Worm (Caenorhabditis elegans) whole organism, L4 larva: ENCODE results near the gene K10B3.5.
A peak's percentile ranks its signal among the peaks of the same experiment; 100 is the strongest.

Experiments used
- F26F4.8 ChIP-seq: fragments of 200-800 bp; sonication (Bioruptor generic); conservative IDR thresholded peaks from 2 replicates; pipeline ENCODE4 v1.3.6; 2022; ENCODE audit warnings: missing genetic modification characterization, missing compliant biosample characterization
- F37D6.2 ChIP-seq: sonication (generic microtip); optimal IDR thresholded peaks from 2 replicates; lab custom pipeline; 2016; ENCODE audit warnings: mild to moderate bottlenecking, missing genetic modification characterization, missing compliant biosample characterization
- R02D3.7 ChIP-seq: fragments of 150-350 bp; sonication (generic microtip); optimal IDR thresholded peaks from 3 replicates; lab custom pipeline; 2014; ENCODE audit warnings: missing biosample characterization, missing genetic modification characterization
- T26A8.4 ChIP-seq: fragments of 200-800 bp; sonication (Bioruptor generic); IDR thresholded peaks from 2 replicates; pipeline ENCODE4 v1.3.6; 2022; ENCODE audit warnings: missing genetic modification characterization, missing compliant biosample characterization
- Y48G9A.11 ChIP-seq: fragments of 200-800 bp; sonication (Bioruptor generic); IDR thresholded peaks from 2 replicates; pipeline ENCODE4 v1.3.6; 2022; ENCODE audit warnings: missing genetic modification reagents, missing genetic modification characterization, missing compliant biosample characterization
- Y75B8A.6 ChIP-seq: fragments of 200-800 bp; sonication (Bioruptor generic); IDR thresholded peaks from 2 replicates; pipeline ENCODE4 v1.3.6; 2022; ENCODE audit warnings: missing genetic modification reagents, missing genetic modification characterization, missing compliant biosample characterization
- ZK337.2 ChIP-seq: fragments of 200-800 bp; sonication (Bioruptor generic); IDR thresholded peaks from 2 replicates; pipeline ENCODE4 v1.3.6; 2022; ENCODE audit warnings: missing genetic modification reagents, missing genetic modification characterization, missing compliant biosample characterization
- aha-1 ChIP-seq: fragments of 150-350 bp; peaks from one replicate; lab custom pipeline; 2014; ENCODE audit warnings: missing biosample characterization, missing genetic modification characterization
- ama-1 ChIP-seq: fragments of 150-350 bp; optimal IDR thresholded peaks from 2 replicates; lab custom pipeline; 2014; ENCODE audit warnings: inconsistent platforms, mixed read lengths
- attf-4 ChIP-seq: sonication (generic microtip); optimal IDR thresholded peaks from 3 replicates; lab custom pipeline; 2017; ENCODE audit warnings: missing biosample characterization, missing genetic modification characterization
- ceh-20 ChIP-seq: fragments of 200-800 bp; sonication (Bioruptor generic); IDR thresholded peaks from 2 replicates; pipeline ENCODE4 v1.3.6; 2022; ENCODE audit warnings: missing genetic modification reagents, missing genetic modification characterization, missing compliant biosample characterization
- ceh-28 ChIP-seq: fragments of 150-350 bp; optimal IDR thresholded peaks from 2 replicates; lab custom pipeline; 2014; ENCODE audit warnings: missing biosample characterization, missing genetic modification reagents, missing genetic modification characterization
- ceh-32 ChIP-seq: sonication (generic microtip); optimal IDR thresholded peaks from 2 replicates; lab custom pipeline; 2016; ENCODE audit warnings: mild to moderate bottlenecking, missing genetic modification characterization, missing compliant biosample characterization; ENCODE audit not compliant: poor library complexity
- ceh-44 ChIP-seq: fragments of 200-800 bp; sonication (Bioruptor generic); IDR thresholded peaks from 2 replicates; pipeline ENCODE4 v1.3.6; 2022; ENCODE audit warnings: missing genetic modification reagents, missing genetic modification characterization, missing compliant biosample characterization
- daf-12 ChIP-seq: fragments of 150-350 bp; optimal IDR thresholded peaks from 2 replicates; lab custom pipeline; 2014; ENCODE audit warnings: missing biosample characterization, missing genetic modification reagents, missing genetic modification characterization
- daf-16 ChIP-seq, 3 experiments: sonication (generic microtip); optimal IDR thresholded peaks; 2 replicates each; lab custom pipeline; 2016 to 2017; ENCODE audit warnings: missing genetic modification characterization in 3 of 3, missing genetic modification reagents in 3 of 3, mild to moderate bottlenecking in 2 of 3, missing compliant biosample characterization in 2 of 3, missing biosample characterization in 1 of 3, moderate library complexity in 1 of 3
- daf-19 ChIP-seq: fragments of 200-800 bp; sonication (Bioruptor generic); conservative IDR thresholded peaks from 2 replicates; pipeline ENCODE4 v1.3.6; 2022; ENCODE audit warnings: missing genetic modification characterization, missing compliant biosample characterization
- dmd-8 ChIP-seq: fragments of 200-800 bp; sonication (Bioruptor generic); IDR thresholded peaks from 2 replicates; pipeline ENCODE4 v1.3.6; 2022; ENCODE audit warnings: missing genetic modification characterization, missing compliant biosample characterization
- egl-43 ChIP-seq: fragments of 200-800 bp; sonication (Bioruptor generic); IDR thresholded peaks from 2 replicates; pipeline ENCODE4 v1.3.6; 2022; ENCODE audit warnings: missing genetic modification reagents, missing genetic modification characterization, missing compliant biosample characterization
- hlh-11 ChIP-seq: fragments of 200-800 bp; sonication (Bioruptor generic); optimal IDR thresholded peaks from 2 replicates; lab custom pipeline; 2018; ENCODE audit warnings: mild to moderate bottlenecking, missing genetic modification characterization, missing compliant biosample characterization
- hmg-1.1 ChIP-seq: fragments of 200-800 bp; sonication (Bioruptor generic); IDR thresholded peaks from 2 replicates; pipeline ENCODE4 v1.3.6; 2022; ENCODE audit warnings: missing genetic modification reagents, missing genetic modification characterization, missing compliant biosample characterization
- jun-1 ChIP-seq: fragments of 150-350 bp; optimal IDR thresholded peaks from 2 replicates; lab custom pipeline; 2014; ENCODE audit warnings: missing biosample characterization, missing genetic modification reagents, missing genetic modification characterization
- lin-29 ChIP-seq: fragments of 200-800 bp; sonication (Bioruptor generic); IDR thresholded peaks from 2 replicates; pipeline ENCODE4 v1.3.6; 2022; ENCODE audit warnings: missing genetic modification reagents, missing genetic modification characterization, missing compliant biosample characterization
- lin-38 ChIP-seq: fragments of 200-800 bp; sonication (Bioruptor generic); IDR thresholded peaks from 2 replicates; pipeline ENCODE4 v1.3.6; 2022; ENCODE audit warnings: missing genetic modification reagents, missing genetic modification characterization, missing compliant biosample characterization
- lin-39 ChIP-seq: fragments of 150-350 bp; optimal IDR thresholded peaks from 2 replicates; lab custom pipeline; 2014; ENCODE audit warnings: missing biosample characterization, missing genetic modification reagents, missing genetic modification characterization
- lir-3 ChIP-seq: sonication (generic microtip); optimal IDR thresholded peaks from 2 replicates; lab custom pipeline; 2016; ENCODE audit warnings: mild to moderate bottlenecking, missing genetic modification characterization, missing compliant biosample characterization
- lsy-2 ChIP-seq, 2 experiments: fragments of 150-350 bp in 1 of 2; sonication (generic microtip) in 1 of 2; optimal IDR thresholded peaks; 2 replicates each; lab custom pipeline; 2014 to 2017; ENCODE audit warnings: missing biosample characterization in 2 of 2, missing genetic modification characterization in 2 of 2
- mdt-29 ChIP-seq: fragments of 200-800 bp; sonication (Bioruptor generic); IDR thresholded peaks from 2 replicates; pipeline ENCODE4 v1.3.6; 2022; ENCODE audit warnings: missing genetic modification reagents, missing genetic modification characterization, missing compliant biosample characterization
- mes-2 ChIP-seq: sonication (generic microtip); optimal IDR thresholded peaks from 2 replicates; lab custom pipeline; 2016; ENCODE audit warnings: missing genotype, mild to moderate bottlenecking, missing genetic modification characterization, missing compliant biosample characterization; ENCODE audit not compliant: poor library complexity, severe bottlenecking
- mxl-2 ChIP-seq: fragments of 200-800 bp; sonication (Bioruptor generic); conservative IDR thresholded peaks from 2 replicates; pipeline ENCODE4 v1.3.6; 2022; ENCODE audit warnings: missing genetic modification reagents, missing genetic modification characterization, missing compliant biosample characterization
- mxl-3 ChIP-seq: fragments of 200-800 bp; sonication (Bioruptor generic); optimal IDR thresholded peaks from 2 replicates; lab custom pipeline; 2018; ENCODE audit warnings: mild to moderate bottlenecking, missing genetic modification characterization, missing compliant biosample characterization
- nhr-28 ChIP-seq: fragments of 150-350 bp; optimal IDR thresholded peaks from 2 replicates; lab custom pipeline; 2014; ENCODE audit warnings: missing biosample characterization, missing genetic modification characterization
- nhr-41 ChIP-seq: fragments of 200-800 bp; sonication (Bioruptor generic); IDR thresholded peaks from 2 replicates; pipeline ENCODE4 v1.3.6; 2022; ENCODE audit warnings: missing genetic modification reagents, missing genetic modification characterization, missing compliant biosample characterization
- nhr-42 ChIP-seq: fragments of 200-800 bp; sonication (Bioruptor generic); IDR thresholded peaks from 2 replicates; pipeline ENCODE4 v1.3.6; 2022; ENCODE audit warnings: missing genetic modification characterization, missing compliant biosample characterization
- nhr-48 ChIP-seq: sonication (generic microtip); optimal IDR thresholded peaks from 2 replicates; lab custom pipeline; 2016; ENCODE audit warnings: mild to moderate bottlenecking, missing genetic modification characterization, missing compliant biosample characterization
- nhr-6 ChIP-seq: fragments of 150-350 bp; optimal IDR thresholded peaks from 2 replicates; lab custom pipeline; 2014; ENCODE audit warnings: missing biosample characterization, missing genetic modification characterization
- nhr-76 ChIP-seq: fragments of 150-350 bp; optimal IDR thresholded peaks from 2 replicates; lab custom pipeline; 2014; ENCODE audit warnings: missing biosample characterization, missing genetic modification characterization
- rbr-2 ChIP-seq: sonication (generic microtip); optimal IDR thresholded peaks from 2 replicates; lab custom pipeline; 2016; ENCODE audit warnings: missing genotype, missing genetic modification characterization, missing compliant biosample characterization
- saeg-2 ChIP-seq: fragments of 200-800 bp; sonication (Bioruptor generic); IDR thresholded peaks from 2 replicates; pipeline ENCODE4 v1.3.6; 2022; ENCODE audit warnings: missing genetic modification reagents, missing genetic modification characterization, missing compliant biosample characterization
- sdz-12 ChIP-seq: fragments of 200-800 bp; sonication (Bioruptor generic); optimal IDR thresholded peaks from 2 replicates; lab custom pipeline; 2018; ENCODE audit warnings: mild to moderate bottlenecking, missing genetic modification characterization, missing compliant biosample characterization
- set-16 ChIP-seq: fragments of 200-800 bp; sonication (Bioruptor generic); IDR thresholded peaks from 2 replicates; pipeline ENCODE4 v1.3.6; 2022; ENCODE audit warnings: missing genetic modification reagents, missing genetic modification characterization, missing compliant biosample characterization
- skn-1 ChIP-seq: fragments of 150-350 bp; optimal IDR thresholded peaks from 2 replicates; lab custom pipeline; 2014; ENCODE audit warnings: missing biosample characterization, missing genetic modification characterization
- tra-1 ChIP-seq: fragments of 200-800 bp; sonication (Bioruptor generic); IDR thresholded peaks from 2 replicates; pipeline ENCODE4 v1.3.6; 2022; ENCODE audit warnings: missing genetic modification reagents, missing genetic modification characterization, missing compliant biosample characterization

K10B3.5 gene

DNA sequence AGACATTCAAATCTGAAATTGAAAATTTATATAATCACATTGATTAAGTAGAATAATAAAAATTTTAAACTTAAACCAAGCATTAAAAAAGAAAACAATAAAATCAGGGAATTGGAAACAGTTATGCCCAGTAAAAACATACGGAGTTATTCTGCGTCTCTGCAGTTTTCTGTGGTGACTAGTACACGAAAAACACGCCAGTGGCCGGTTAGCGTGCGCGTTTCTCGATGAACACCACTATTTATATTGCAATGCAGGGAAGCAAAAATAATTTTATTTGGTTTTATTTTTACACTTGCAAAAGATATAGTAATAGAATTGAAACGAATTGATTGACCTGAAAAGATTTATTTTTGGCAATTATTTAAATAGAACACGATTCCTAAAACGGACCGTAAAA, 6.4 kb downstream of the K10B3.5 start, which contains the start of gene sec-3 (continued):
- TF ChIP-seq mxl-3 (GFP tag; lab: Kevin White, UChicago) (peak; percentile 62), dmd-8 (GFP tag; lab: Robert Waterston, UW) (no peak), nhr-48 (peak; percentile 79), ZK337.2 (GFP tag; lab: Robert Waterston, UW) (no peak), mes-2 (tag; lab: Kevin White, UChicago) (peak; percentile 93), F37D6.2 (tag; lab: Kevin White, UChicago) (peak; percentile 68), ceh-20 (GFP tag; lab: Robert Waterston, UW) (0 out of 2 replicates have a peak, but pooled peaks have one; percentile 54), hmg-1.1 (GFP tag; lab: Robert Waterston, UW) (peak; percentile 87), nhr-6 (peak; percentile 73)

DNA sequence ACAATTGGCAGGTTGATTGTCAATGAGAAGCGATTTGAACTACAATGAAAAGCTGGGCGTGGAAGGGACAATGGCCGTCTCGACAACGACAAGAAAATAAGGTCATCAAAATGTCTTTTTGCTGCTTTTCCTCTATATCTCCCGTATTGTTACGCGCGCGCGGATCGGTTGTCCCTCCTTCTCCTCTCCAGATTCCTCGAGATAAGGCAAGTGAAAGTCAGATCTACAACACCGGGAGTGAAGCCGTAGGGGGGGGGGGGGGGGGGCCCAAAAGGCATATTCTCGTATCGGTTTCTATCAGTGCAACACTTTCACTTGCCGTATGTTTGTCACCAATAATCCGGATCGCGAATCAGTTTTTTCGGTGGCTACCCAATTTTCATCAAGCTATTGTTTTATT, 12.0 kb downstream of the K10B3.5 start, which contains the start of gene wrt-2:
Gene wrt-2 (minus strand): TSS at position 46 of the 400 bp plus-strand sequence.
- TF ChIP-seq R02D3.7 (tag; lab: Kevin White, UChicago) (no peak), hlh-11 (peak; percentile 9), aha-1 (tag; lab: Kevin White, UChicago) (peak; percentile 38), hmg-1.1 (GFP tag; lab: Robert Waterston, UW) (no peak), ceh-28 (tag; lab: Kevin White, UChicago) (no peak), set-16 (peak; percentile 49; the same call in 1 of the 2 replicates), mxl-3 (GFP tag; lab: Kevin White, UChicago) (peak; percentile 24), ceh-32 (tag; lab: Kevin White, UChicago) (no peak), ceh-44 (GFP tag; lab: Robert Waterston, UW) (no peak), tra-1 (GFP tag; lab: Robert Waterston, UW) (no peak)

DNA sequence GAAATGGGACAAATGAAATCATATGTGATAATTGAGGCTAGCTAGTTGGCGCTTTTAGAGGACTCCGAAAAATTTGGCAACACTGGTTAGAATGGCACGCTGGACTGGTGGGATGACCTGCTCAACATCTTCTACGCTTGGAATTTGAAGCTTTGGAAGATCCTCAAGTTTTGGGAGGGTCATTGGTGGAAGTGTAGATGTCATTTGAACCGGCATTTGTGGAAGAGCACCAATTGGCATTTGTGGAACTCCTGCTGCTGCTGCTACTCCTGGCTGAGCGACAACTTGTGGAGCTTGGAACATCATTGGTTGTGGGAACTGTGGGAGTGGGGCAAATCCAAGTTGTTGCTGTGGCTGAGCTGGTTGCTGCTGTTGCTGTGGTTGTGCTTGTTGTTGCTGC, 13.8 kb downstream of the K10B3.5 start:
- TF ChIP-seq rbr-2 (tag; lab: Kevin White, UChicago): no peak
- TF ChIP-seq hmg-1.1 (GFP tag; lab: Robert Waterston, UW): peak; percentile 42; the same call in 1 of the 2 replicates
- TF ChIP-seq F26F4.8 (GFP tag; lab: Robert Waterston, UW): no peak
- TF ChIP-seq T26A8.4 (GFP tag; lab: Robert Waterston, UW): 0 out of 2 replicates have a peak, but pooled peaks have one; percentile 21
- TF ChIP-seq nhr-76 (tag; lab: Kevin White, UChicago): no peak
- TF ChIP-seq ceh-44 (GFP tag; lab: Robert Waterston, UW): no peak
- TF ChIP-seq lin-29 (GFP tag; lab: Robert Waterston, UW): no peak
- TF ChIP-seq lsy-2 (tag; optimal IDR thresholded peaks at IDR 0.05; lab: Kevin White, UChicago): peak in 1 of 2 experiments; percentile 15
- no peak for TF ChIP-seq F37D6.2 (tag; lab: Kevin White, UChicago)
- TF ChIP-seq lin-38 (GFP tag; lab: Robert Waterston, UW): no peak
- TF ChIP-seq mxl-3 (GFP tag; lab: Kevin White, UChicago): no peak
- TF ChIP-seq Y48G9A.11 (GFP tag; lab: Robert Waterston, UW): no peak
- peak; percentile 0 for TF ChIP-seq hlh-11
- no peak for TF ChIP-seq nhr-41 (GFP tag; lab: Robert Waterston, UW)
- no peak for TF ChIP-seq lir-3
- TF ChIP-seq mxl-2 (GFP tag; lab: Robert Waterston, UW): no peak
- peak; percentile 6; the same call in 1 of the 2 replicates for TF ChIP-seq egl-43 (GFP tag; lab: Robert Waterston, UW)
- TF ChIP-seq jun-1 (tag; lab: Kevin White, UChicago): no peak
- TF ChIP-seq saeg-2 (GFP tag; lab: Robert Waterston, UW): no peak
- no peak for TF ChIP-seq nhr-28
- no peak for TF ChIP-seq daf-12 (tag; lab: Kevin White, UChicago)
- TF ChIP-seq lin-39 (tag; lab: Kevin White, UChicago): no peak
- TF ChIP-seq nhr-42 (GFP tag; lab: Robert Waterston, UW): 0 out of 2 replicates have a peak, but pooled peaks have one; percentile 4
- no peak for TF ChIP-seq mdt-29
- TF ChIP-seq Y75B8A.6: no peak
- no peak for TF ChIP-seq R02D3.7 (tag; lab: Kevin White, UChicago)
- no peak for TF ChIP-seq attf-4 (tag; lab: Kevin White, UChicago)
- TF ChIP-seq daf-19 (GFP tag; lab: Robert Waterston, UW): no peak
- TF ChIP-seq ama-1 (lab: Kevin White, UChicago): peak; percentile 83
- no peak for TF ChIP-seq sdz-12 (GFP tag; lab: Kevin White, UChicago)
- TF ChIP-seq skn-1 (tag; lab: Kevin White, UChicago): no peak
- peak; percentile 32; the same call in 1 of the 2 replicates for TF ChIP-seq set-16
- TF ChIP-seq aha-1 (tag; lab: Kevin White, UChicago): peak; percentile 71
- TF ChIP-seq daf-16 (GFP tag; optimal IDR thresholded peaks at IDR 0.05; lab: Kevin White, UChicago): peak in 1 of 2 experiments; percentile 20
- no peak for TF ChIP-seq daf-16 (tag; optimal IDR thresholded peaks at IDR 0.05; lab: Kevin White, UChicago)
- peak; percentile 68; the same call in 1 of the 2 replicates for TF ChIP-seq dmd-8 (GFP tag; lab: Robert Waterston, UW)
